Worm (Caenorhabditis elegans) whole organism, L1 larva: ENCODE results near the gene W05H9.4.

Experiments used
- C04F5.9 ChIP-seq: sonication (generic microtip); optimal IDR thresholded peaks from 2 replicates; lab custom pipeline; 2016; ENCODE audit warnings: missing genetic modification characterization, missing compliant biosample characterization
- C16A3.4 ChIP-seq: fragments of 150-350 bp; optimal IDR thresholded peaks from 2 replicates; lab custom pipeline; 2014; ENCODE audit warnings: missing biosample characterization, missing genetic modification characterization
- C34B4.2 ChIP-seq: sonication (generic microtip); optimal IDR thresholded peaks from 2 replicates; lab custom pipeline; 2017; ENCODE audit warnings: mild to moderate bottlenecking, missing genetic modification characterization, missing compliant biosample characterization
- Y116A8C.19 ChIP-seq: sonication (generic microtip); optimal IDR thresholded peaks from 2 replicates; lab custom pipeline; 2016; ENCODE audit warnings: missing compliant biosample characterization, missing genetic modification characterization, borderline replicate concordance
- aha-1 ChIP-seq: fragments of 150-350 bp; optimal IDR thresholded peaks from 2 replicates; lab custom pipeline; 2014; ENCODE audit warnings: missing biosample characterization, missing genetic modification characterization
- aly-2 ChIP-seq: fragments of 150-350 bp; optimal IDR thresholded peaks from 2 replicates; lab custom pipeline; 2014; ENCODE audit warnings: missing biosample characterization, missing genetic modification characterization
- ama-1 ChIP-seq: fragments of 150-350 bp; optimal IDR thresholded peaks from 2 replicates; lab custom pipeline; 2014
- ceh-8 ChIP-seq: fragments of 200-800 bp; sonication (Bioruptor generic); optimal IDR thresholded peaks from 2 replicates; lab custom pipeline; 2018; ENCODE audit warnings: mild to moderate bottlenecking, missing genetic modification characterization, moderate library complexity, missing compliant biosample characterization
- ceh-82 ChIP-seq, 3 experiments: fragments of 150-350 bp in 1 of 3; sonication (generic microtip) in 2 of 3; optimal IDR thresholded peaks; 2 replicates each; lab custom pipeline; 2014 to 2017; ENCODE audit warnings: missing biosample characterization in 3 of 3, missing genetic modification characterization in 3 of 3
- ceh-88 ChIP-seq: fragments of 200-800 bp; sonication (Bioruptor generic); IDR thresholded peaks from 2 replicates; pipeline ENCODE4 v1.3.6; 2022; ENCODE audit warnings: missing genetic modification characterization, missing compliant biosample characterization
- dsc-1 ChIP-seq: sonication (generic microtip); optimal IDR thresholded peaks from 2 replicates; lab custom pipeline; 2016; ENCODE audit warnings: mild to moderate bottlenecking, missing genetic modification characterization, missing compliant biosample characterization
- efl-3 ChIP-seq: fragments of 200-800 bp; sonication (Bioruptor generic); optimal IDR thresholded peaks from 2 replicates; lab custom pipeline; 2018; ENCODE audit warnings: mild to moderate bottlenecking, missing genetic modification characterization, missing compliant biosample characterization
- egl-27 ChIP-seq, 2 experiments: fragments of 150-350 bp in 1 of 2; sonication (generic microtip); optimal IDR thresholded peaks; 3 replicates each; lab custom pipeline; 2017 to 2018; ENCODE audit warnings: missing biosample characterization in 2 of 2, missing genetic modification characterization in 2 of 2, missing genetic modification reagents in 2 of 2
- elt-2 ChIP-seq: sonication (generic microtip); optimal IDR thresholded peaks from 2 replicates; lab custom pipeline; 2016; ENCODE audit warnings: missing genetic modification characterization, mild to moderate bottlenecking, inconsistent platforms, missing compliant biosample characterization, missing genetic modification reagents
- grh-1 ChIP-seq: fragments of 200-800 bp; sonication (Bioruptor generic); IDR thresholded peaks from 2 replicates; pipeline ENCODE4 v1.3.6; 2022; ENCODE audit warnings: missing genetic modification reagents, missing genetic modification characterization, missing compliant biosample characterization
- hlh-17 ChIP-seq: fragments of 200-800 bp; sonication (Bioruptor generic); optimal IDR thresholded peaks from 2 replicates; lab custom pipeline; 2018; ENCODE audit warnings: missing genetic modification characterization, mild to moderate bottlenecking, missing compliant biosample characterization, moderate library complexity, borderline replicate concordance
- isw-1 ChIP-seq: fragments of 200-800 bp; sonication (Bioruptor generic); IDR thresholded peaks from 2 replicates; pipeline ENCODE4 v1.3.6; 2022; ENCODE audit warnings: missing genetic modification characterization, missing compliant biosample characterization
- lin-13 ChIP-seq: fragments of 150-350 bp; optimal IDR thresholded peaks from 2 replicates; lab custom pipeline; 2014; ENCODE audit warnings: missing biosample characterization, missing genetic modification reagents, missing genetic modification characterization
- lin-15B ChIP-seq: fragments of 150-350 bp; sonication (generic microtip); optimal IDR thresholded peaks from 3 replicates; lab custom pipeline; 2014; ENCODE audit warnings: missing biosample characterization, missing genetic modification characterization
- lin-35 ChIP-seq, 2 experiments: fragments of 150-350 bp; optimal IDR thresholded peaks; 2 replicates each; lab custom pipeline; 2014; ENCODE audit warnings: missing biosample characterization in 2 of 2, missing genetic modification characterization in 2 of 2, missing genetic modification reagents in 2 of 2
- lir-3 ChIP-seq: sonication (generic microtip); optimal IDR thresholded peaks from 2 replicates; lab custom pipeline; 2016; ENCODE audit warnings: mild to moderate bottlenecking, missing genetic modification characterization, moderate library complexity, missing compliant biosample characterization; ENCODE audit not compliant: poor library complexity
- mab-9 ChIP-seq: fragments of 200-800 bp; sonication (Bioruptor generic); IDR thresholded peaks from 2 replicates; pipeline ENCODE4 v1.3.6; 2022; ENCODE audit warnings: missing genetic modification reagents, missing genetic modification characterization, missing compliant biosample characterization
- mdl-1 ChIP-seq, 2 experiments: fragments of 150-350 bp; optimal IDR thresholded peaks; 2 replicates each; lab custom pipeline; 2014 to 2017; ENCODE audit warnings: missing biosample characterization in 2 of 2, missing genetic modification characterization in 2 of 2, inconsistent platforms in 1 of 2
- mep-1 ChIP-seq: fragments of 150-350 bp; optimal IDR thresholded peaks from 2 replicates; lab custom pipeline; 2014; ENCODE audit warnings: missing biosample characterization, missing genetic modification characterization
- nhr-11 ChIP-seq: fragments of 150-350 bp; optimal IDR thresholded peaks from 2 replicates; lab custom pipeline; 2014; ENCODE audit warnings: missing biosample characterization, missing genetic modification characterization
- nhr-12 ChIP-seq: sonication (generic microtip); optimal IDR thresholded peaks from 2 replicates; lab custom pipeline; 2017; ENCODE audit warnings: missing biosample characterization, missing genetic modification characterization
- nhr-19 ChIP-seq: fragments of 200-800 bp; sonication (Bioruptor generic); conservative IDR thresholded peaks from 2 replicates; pipeline ENCODE4 v1.3.6; 2022; ENCODE audit warnings: missing genetic modification characterization, missing compliant biosample characterization
- nhr-237 ChIP-seq: fragments of 150-350 bp; optimal IDR thresholded peaks from 2 replicates; lab custom pipeline; 2014; ENCODE audit warnings: missing biosample characterization, missing genetic modification characterization
- nhr-71 ChIP-seq: sonication (generic microtip); optimal IDR thresholded peaks from 2 replicates; lab custom pipeline; 2016; ENCODE audit warnings: mild to moderate bottlenecking, missing genetic modification characterization, moderate library complexity, missing compliant biosample characterization
- nhr-76 ChIP-seq: sonication (generic microtip); optimal IDR thresholded peaks from 2 replicates; lab custom pipeline; 2017; ENCODE audit warnings: missing biosample characterization, missing genetic modification characterization
- nhr-84 ChIP-seq: sonication (generic microtip); optimal IDR thresholded peaks from 2 replicates; lab custom pipeline; 2017; ENCODE audit warnings: missing biosample characterization, missing genetic modification characterization
- nhr-90 ChIP-seq: sonication (generic microtip); optimal IDR thresholded peaks from 2 replicates; lab custom pipeline; 2016; ENCODE audit warnings: mild to moderate bottlenecking, missing genetic modification characterization, missing compliant biosample characterization; ENCODE audit not compliant: poor library complexity
- pax-3 ChIP-seq: fragments of 200-800 bp; sonication (Bioruptor generic); optimal IDR thresholded peaks from 2 replicates; lab custom pipeline; 2018; ENCODE audit warnings: mild to moderate bottlenecking, missing genetic modification characterization, moderate library complexity, missing compliant biosample characterization
- pqm-1 ChIP-seq: sonication (generic microtip); optimal IDR thresholded peaks from 3 replicates; lab custom pipeline; 2017; ENCODE audit warnings: missing biosample characterization, missing genetic modification characterization
- rnt-1 ChIP-seq: sonication (generic microtip); optimal IDR thresholded peaks from 2 replicates; lab custom pipeline; 2016; ENCODE audit warnings: mild to moderate bottlenecking, missing genetic modification characterization, moderate library complexity, missing compliant biosample characterization
- skn-1 ChIP-seq: fragments of 150-350 bp; optimal IDR thresholded peaks from 2 replicates; lab custom pipeline; 2014; ENCODE audit warnings: missing biosample characterization, missing genetic modification characterization
- snpc-4 ChIP-seq: fragments of 150-350 bp; optimal IDR thresholded peaks from 2 replicates; lab custom pipeline; 2014; ENCODE audit warnings: missing biosample characterization, missing genetic modification characterization
- snu-23 ChIP-seq: sonication (generic microtip); optimal IDR thresholded peaks from 2 replicates; lab custom pipeline; 2016; ENCODE audit warnings: missing genetic modification characterization, missing compliant biosample characterization
- sox-4 ChIP-seq: sonication (generic microtip); optimal IDR thresholded peaks from 2 replicates; lab custom pipeline; 2016; ENCODE audit warnings: missing genetic modification characterization, missing compliant biosample characterization
- sup-37 ChIP-seq: fragments of 200-800 bp; sonication (Bioruptor generic); optimal IDR thresholded peaks from 2 replicates; lab custom pipeline; 2018; ENCODE audit warnings: mild to moderate bottlenecking, missing genetic modification characterization, missing compliant biosample characterization
- tbx-2 ChIP-seq: sonication (generic microtip); optimal IDR thresholded peaks from 2 replicates; lab custom pipeline; 2016; ENCODE audit warnings: missing genetic modification characterization, missing compliant biosample characterization
- tlp-1 ChIP-seq: fragments of 150-350 bp; optimal IDR thresholded peaks from 2 replicates; lab custom pipeline; 2014; ENCODE audit warnings: missing biosample characterization, missing genetic modification characterization
- unc-130 ChIP-seq: fragments of 150-350 bp; optimal IDR thresholded peaks from 2 replicates; lab custom pipeline; 2017; ENCODE audit warnings: missing biosample characterization, missing genetic modification characterization, inconsistent platforms
- unc-30 ChIP-seq: sonication (generic microtip); optimal IDR thresholded peaks from 2 replicates; lab custom pipeline; 2017; ENCODE audit warnings: missing biosample characterization, missing genetic modification characterization
- unc-62 ChIP-seq: fragments of 150-350 bp; optimal IDR thresholded peaks from 2 replicates; lab custom pipeline; 2014; ENCODE audit warnings: missing biosample characterization, missing genetic modification reagents, missing genetic modification characterization
- vab-15 ChIP-seq: sonication (generic microtip); optimal IDR thresholded peaks from 2 replicates; lab custom pipeline; 2017; ENCODE audit warnings: missing genotype, mild to moderate bottlenecking, missing genetic modification characterization, missing compliant biosample characterization
- xbp-1 ChIP-seq: sonication (generic microtip); optimal IDR thresholded peaks from 2 replicates; lab custom pipeline; 2016; ENCODE audit warnings: missing genetic modification characterization, missing compliant biosample characterization
- zip-4 ChIP-seq: fragments of 200-800 bp; sonication (Bioruptor generic); optimal IDR thresholded peaks from 2 replicates; lab custom pipeline; 2018; ENCODE audit warnings: mild to moderate bottlenecking, missing genetic modification characterization, moderate library complexity, missing compliant biosample characterization
- ztf-4 ChIP-seq: fragments of 150-350 bp; optimal IDR thresholded peaks from 2 replicates; lab custom pipeline; 2014; ENCODE audit warnings: missing biosample characterization, missing genetic modification characterization

W05H9.4 gene

DNA sequence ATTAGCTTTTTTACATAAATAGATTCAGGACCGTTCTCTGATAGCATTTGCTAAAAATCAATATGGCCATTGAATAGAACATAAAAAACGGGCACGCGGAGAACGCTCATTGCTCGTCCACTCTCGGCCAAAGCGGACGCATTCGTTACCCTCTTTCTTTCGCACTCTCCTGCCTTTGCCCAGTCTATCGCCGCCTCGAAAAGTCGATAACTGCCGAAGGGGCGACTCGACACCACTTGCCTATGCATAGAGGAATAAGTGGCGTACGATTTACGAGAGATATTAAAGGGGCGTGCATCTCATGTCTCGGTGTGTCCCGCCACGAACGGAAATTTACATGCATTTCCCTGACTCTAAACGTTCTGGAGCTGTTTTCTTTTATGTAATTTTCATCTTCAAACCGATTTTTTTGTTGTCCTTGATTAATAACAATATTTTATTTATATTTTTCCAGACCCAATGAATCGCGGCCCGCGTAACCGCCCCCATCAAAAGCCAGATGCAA, at the start of gene W05H9.4 (continued):
- TF ChIP-seq pqm-1 (tag; lab: Kevin White, UChicago) (no peak), nhr-12 (tag; lab: Kevin White, UChicago) (no peak), lin-35 (GFP tag; optimal IDR thresholded peaks at IDR 0.05; lab: Kevin White, UChicago) (peak in 1 of 2 experiments; percentile 23), nhr-11 (no peak), elt-2 (tag; lab: Kevin White, UChicago) (no peak), ceh-88 (GFP tag; lab: Robert Waterston, UW) (no peak), vab-15 (tag; lab: Kevin White, UChicago) (no peak), ztf-4 (tag; lab: Kevin White, UChicago) (no peak), xbp-1 (tag; lab: Kevin White, UChicago) (peak; percentile 12), unc-62 (GFP tag; lab: Kevin White, UChicago) (no peak), snpc-4 (peak; percentile 15), nhr-237 (tag; lab: Kevin White, UChicago) (no peak), zip-4 (no peak), lir-3 (tag; lab: Kevin White, UChicago) (no peak), C34B4.2 (no peak), lin-13 (GFP tag; lab: Kevin White, UChicago) (no peak), nhr-19 (GFP tag; lab: Robert Waterston, UW) (no peak), unc-130 (tag; lab: Kevin White, UChicago) (no peak), aly-2 (tag; lab: Kevin White, UChicago) (no peak), nhr-90 (no peak), lin-15B (tag; lab: Kevin White, UChicago) (no peak), rnt-1 (no peak), mdl-1 (tag; optimal IDR thresholded peaks at IDR 0.05; lab: Kevin White, UChicago) (peak in 1 of 2 experiments; percentile 2), isw-1 (GFP tag; lab: Robert Waterston, UW) (no peak), C16A3.4 (tag; lab: Kevin White, UChicago) (no peak), efl-3 (GFP tag; lab: Kevin White, UChicago) (no peak), C04F5.9 (tag; lab: Kevin White, UChicago) (no peak), hlh-17 (no peak), aha-1 (tag; lab: Kevin White, UChicago) (no peak), nhr-76 (tag; lab: Kevin White, UChicago) (no peak), snu-23 (GFP tag; lab: Kevin White, UChicago) (peak; percentile 40)

DNA sequence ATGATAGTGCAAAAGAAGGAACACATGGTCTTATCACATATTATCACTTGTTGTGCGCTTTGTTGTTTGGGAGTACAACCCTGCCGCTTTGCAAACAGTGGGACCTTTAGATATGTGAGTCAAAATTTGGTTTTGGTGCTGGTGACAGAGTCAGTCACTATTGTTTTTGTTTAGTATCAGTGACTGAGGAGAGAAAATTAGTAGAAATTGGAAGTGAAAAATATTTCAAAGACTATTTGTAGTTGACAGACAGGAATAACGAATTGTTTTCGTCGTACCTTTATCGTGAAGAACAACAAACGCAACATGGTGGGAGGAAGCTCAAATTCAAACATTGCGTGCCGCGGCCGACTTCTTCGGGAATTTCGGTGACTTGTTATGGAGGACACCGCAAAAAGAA, 46.9 kb upstream of the W05H9.4 start, which contains the start of gene lrch-1:
Gene lrch-1 (minus strand): TSS at position 101 of the 400 bp plus-strand sequence.
- TF ChIP-seq ama-1 (lab: Kevin White, UChicago) (no peak), aly-2 (tag; lab: Kevin White, UChicago) (no peak), egl-27 (tag; optimal IDR thresholded peaks at IDR 0.05; lab: Kevin White, UChicago) (no peak), unc-30 (tag; lab: Kevin White, UChicago) (no peak), Y116A8C.19 (tag; lab: Kevin White, UChicago) (no peak), lin-35 (GFP tag; optimal IDR thresholded peaks at IDR 0.05; lab: Kevin White, UChicago) (no peak), ceh-82 (tag; optimal IDR thresholded peaks at IDR 0.05; lab: Kevin White, UChicago) (no peak), sup-37 (GFP tag; lab: Kevin White, UChicago) (no peak)
- TF ChIP-seq, all 84 proteins: peak for 0

DNA sequence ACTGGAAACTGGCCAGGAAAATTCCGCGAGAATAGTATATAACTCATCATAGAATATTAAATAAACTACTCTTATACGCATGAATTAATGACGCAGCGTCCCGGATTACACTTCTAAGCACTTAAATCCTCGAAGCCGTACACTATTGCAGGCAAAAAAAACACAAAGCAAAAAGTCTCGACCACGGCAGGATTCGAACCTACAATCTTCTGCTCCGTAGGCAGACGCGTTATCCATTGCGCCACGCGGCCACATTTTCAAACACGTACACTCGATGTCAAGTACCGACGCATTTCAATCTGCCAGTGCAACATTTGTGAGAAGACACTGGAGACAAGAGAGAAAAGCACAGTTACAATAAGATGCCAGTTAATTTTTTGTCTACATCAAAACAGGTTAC, 43.6 kb upstream of the W05H9.4 start:
- TF ChIP-seq skn-1 (tag; lab: Kevin White, UChicago) (peak; percentile 23), dsc-1 (tag; lab: Kevin White, UChicago) (peak; percentile 72), pax-3 (tag; lab: Kevin White, UChicago) (no peak), nhr-90 (peak; percentile 67), mab-9 (GFP tag; lab: Robert Waterston, UW) (no peak), grh-1 (GFP tag; lab: Robert Waterston, UW) (no peak), sup-37 (GFP tag; lab: Kevin White, UChicago) (no peak), ceh-82 (tag; optimal IDR thresholded peaks at IDR 0.05; lab: Kevin White, UChicago) (peak; percentile 24 to 55 (median 31)), xbp-1 (tag; lab: Kevin White, UChicago) (peak; percentile 64), unc-130 (tag; lab: Kevin White, UChicago) (no peak), C16A3.4 (tag; lab: Kevin White, UChicago) (peak; percentile 69), tlp-1 (tag; lab: Kevin White, UChicago) (no peak), nhr-71 (tag; lab: Kevin White, UChicago) (peak; percentile 72), sox-4 (no peak), ceh-8 (GFP tag; lab: Kevin White, UChicago) (no peak), lir-3 (tag; lab: Kevin White, UChicago) (peak; percentile 23), mep-1 (tag; lab: Kevin White, UChicago) (peak; percentile 56), ceh-88 (GFP tag; lab: Robert Waterston, UW) (peak; percentile 42; the same call in 1 of the 2 replicates), tbx-2 (tag; lab: Kevin White, UChicago) (peak; percentile 55), lin-35 (GFP tag; optimal IDR thresholded peaks at IDR 0.05; lab: Kevin White, UChicago) (peak; percentile 9 to 68), nhr-84 (tag; lab: Kevin White, UChicago) (no peak)
